Worm (Caenorhabditis elegans) whole organism, early embryonic: ENCODE data around the gene iglr-1.

Source experiments
- B0310.2 ChIP-seq: sonication (generic microtip); optimal IDR thresholded peaks from 2 replicates; lab custom pipeline; 2016; ENCODE audit warnings: mild to moderate bottlenecking, missing genetic modification characterization, missing compliant biosample characterization
- F13C5.2 ChIP-seq: sonication (generic microtip); optimal IDR thresholded peaks from 2 replicates; lab custom pipeline; 2017; ENCODE audit warnings: mild to moderate bottlenecking, missing genetic modification characterization, inconsistent platforms, missing compliant biosample characterization
- aly-1 ChIP-seq: sonication (generic microtip); optimal IDR thresholded peaks from 2 replicates; lab custom pipeline; 2016; ENCODE audit warnings: missing genetic modification characterization, missing compliant biosample characterization
- ama-1 ChIP-seq: fragments of 150-350 bp; optimal IDR thresholded peaks from 2 replicates; lab custom pipeline; 2014
- ceh-13 ChIP-seq: fragments of 200-800 bp; sonication (Bioruptor generic); optimal IDR thresholded peaks from 2 replicates; lab custom pipeline; 2018; ENCODE audit warnings: mild to moderate bottlenecking, missing genetic modification characterization, missing compliant biosample characterization
- ceh-36 ChIP-seq: sonication (generic microtip); optimal IDR thresholded peaks from 2 replicates; lab custom pipeline; 2016; ENCODE audit warnings: missing genetic modification characterization, inconsistent platforms, missing compliant biosample characterization
- ets-7 ChIP-seq: sonication (generic microtip); optimal IDR thresholded peaks from 2 replicates; lab custom pipeline; 2016; ENCODE audit warnings: missing genotype, missing genetic modification characterization, missing compliant biosample characterization
- flt-1 ChIP-seq: fragments of 200-800 bp; sonication (Bioruptor generic); IDR thresholded peaks from 2 replicates; pipeline ENCODE4 v1.3.6; 2022; ENCODE audit warnings: missing genetic modification characterization, missing compliant biosample characterization
- hmbx-1 ChIP-seq: sonication (generic microtip); optimal IDR thresholded peaks from 2 replicates; lab custom pipeline; 2016; ENCODE audit warnings: mild to moderate bottlenecking, missing genetic modification characterization, missing compliant biosample characterization
- hmg-4 ChIP-seq: fragments of 200-800 bp; sonication (Bioruptor generic); optimal IDR thresholded peaks from 2 replicates; lab custom pipeline; 2018; ENCODE audit warnings: mild to moderate bottlenecking, missing genetic modification characterization, missing compliant biosample characterization
- hnd-1 ChIP-seq: sonication (generic microtip); optimal IDR thresholded peaks from 2 replicates; lab custom pipeline; 2016; ENCODE audit warnings: missing genetic modification characterization, missing compliant biosample characterization
- pes-1 ChIP-seq: fragments of 200-800 bp; sonication (Bioruptor generic); IDR thresholded peaks from 2 replicates; pipeline ENCODE4 v1.3.6; 2022; ENCODE audit warnings: missing genetic modification reagents, missing genetic modification characterization, missing compliant biosample characterization
- scrt-1 ChIP-seq: fragments of 200-800 bp; sonication (Bioruptor generic); IDR thresholded peaks from 2 replicates; pipeline ENCODE4 v1.3.6; 2022; ENCODE audit warnings: missing genetic modification characterization, missing compliant biosample characterization
- sea-1 ChIP-seq: fragments of 200-800 bp; sonication (Bioruptor generic); conservative IDR thresholded peaks from 2 replicates; pipeline ENCODE4 v1.3.6; 2022; ENCODE audit warnings: missing genetic modification characterization, missing compliant biosample characterization
- tbx-11 ChIP-seq: fragments of 200-800 bp; sonication (Bioruptor generic); IDR thresholded peaks from 2 replicates; pipeline ENCODE4 v1.3.6; 2022; ENCODE audit warnings: missing genetic modification characterization, missing compliant biosample characterization
- tbx-37 ChIP-seq: fragments of 200-800 bp; sonication (Bioruptor generic); conservative IDR thresholded peaks from 2 replicates; pipeline ENCODE4 v1.3.6; 2022; ENCODE audit warnings: missing genetic modification reagents, missing genetic modification characterization, missing compliant biosample characterization
- tra-4 ChIP-seq: sonication (generic microtip); optimal IDR thresholded peaks from 2 replicates; lab custom pipeline; 2017; ENCODE audit warnings: missing genetic modification characterization, missing compliant biosample characterization

The iglr-1 gene

DNA sequence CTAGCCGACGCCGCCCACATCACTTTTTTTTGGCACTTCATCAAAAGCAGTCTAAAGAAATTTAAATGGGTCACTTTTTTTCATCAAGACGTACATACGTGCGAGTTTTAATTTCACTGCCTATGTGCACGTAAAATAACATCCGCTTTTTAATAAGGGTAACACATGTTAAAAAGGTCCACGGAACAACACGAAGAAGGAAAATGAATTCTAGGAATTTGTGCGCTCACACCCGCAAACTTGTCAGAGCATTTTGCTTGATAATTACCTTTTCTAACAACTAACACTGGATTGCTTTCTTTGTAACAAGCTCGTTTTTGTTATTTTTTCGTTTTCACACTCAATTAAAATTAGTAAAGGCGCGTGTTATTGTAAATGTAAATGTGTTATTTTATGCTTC, 17.5 kb upstream of the iglr-1 start:
- TF ChIP-seq ceh-36 (tag; lab: Kevin White, UChicago) (no peak), sea-1 (GFP tag; lab: Robert Waterston, UW) (no peak)

ce11 chrX:15006847-15007358, 15.7 kb upstream of the iglr-1 start, which contains the start of gene ergi-2:
ergi-2 (minus strand) TSS chrX:15007308.
- TF ChIP-seq F13C5.2 (no peak), tbx-11 (no peak), hmg-4 (GFP tag; lab: Kevin White, UChicago) (no peak), ceh-13 (GFP tag; lab: Kevin White, UChicago) (no peak), tra-4 (tag; lab: Kevin White, UChicago) (no peak), sea-1 (GFP tag; lab: Robert Waterston, UW) (no peak), hnd-1 (tag; lab: Kevin White, UChicago) (no peak), ets-7 (tag; lab: Kevin White, UChicago) (no peak), tbx-37 (GFP tag; lab: Robert Waterston, UW) (no peak)

DNA sequence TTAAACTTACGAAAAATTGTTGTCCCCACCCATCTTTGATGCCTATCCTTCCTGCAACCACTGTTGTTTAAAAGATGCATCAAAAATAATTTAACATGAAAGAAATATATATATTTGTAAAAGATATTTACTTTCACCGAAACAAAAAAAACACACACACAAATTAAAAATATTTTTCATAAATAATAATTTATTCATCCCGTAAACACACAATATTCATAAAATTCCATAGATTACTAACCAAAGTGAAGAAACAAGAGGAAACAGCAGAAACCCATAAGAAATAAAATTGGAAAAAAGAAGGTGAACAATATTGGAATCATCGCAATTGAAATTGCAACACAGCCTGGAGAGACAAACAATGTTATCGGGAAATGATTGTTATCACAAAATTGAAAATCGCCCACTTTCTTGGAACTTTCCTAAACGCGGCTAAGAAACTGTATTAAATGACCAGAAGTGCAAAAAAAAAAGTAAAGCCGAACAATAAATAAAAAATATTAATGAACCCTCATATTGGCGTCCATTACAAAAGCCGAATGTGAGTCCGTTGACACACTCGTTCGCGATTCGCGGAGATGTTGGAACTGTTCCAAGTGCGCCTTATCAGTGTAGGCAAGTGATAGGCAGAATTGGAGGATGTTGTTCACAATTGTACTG, 12.8 kb upstream of the iglr-1 start, which contains the start of gene slc-25A18.1:
slc-25A18.1 (minus strand) TSS at position 51 of the 660 bp plus-strand sequence.
- no peak for TF ChIP-seq tra-4 (tag; lab: Kevin White, UChicago)

DNA sequence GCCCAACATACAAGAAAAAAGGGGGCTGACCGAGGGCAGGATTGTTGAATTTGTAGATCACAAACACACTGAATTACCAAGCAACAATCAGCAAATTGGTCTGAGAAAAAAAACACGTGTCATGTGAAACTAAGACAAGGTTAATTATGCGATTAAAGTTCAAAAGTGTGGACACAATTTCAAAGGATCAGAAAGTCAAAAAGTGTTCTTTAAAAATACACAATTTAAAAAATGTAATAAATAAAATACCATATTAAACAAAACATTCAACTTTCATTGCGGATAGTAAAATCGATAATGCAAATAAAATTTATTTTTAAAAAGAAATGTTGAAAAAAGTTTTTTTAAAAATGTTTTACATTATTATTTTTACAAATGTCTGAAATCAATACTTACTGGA, 7.9 kb upstream of the iglr-1 start, which contains the start of gene cutl-3:
cutl-3 (minus strand) TSS at position 101 of the 400 bp plus-strand sequence.
- TF ChIP-seq tra-4 (tag; lab: Kevin White, UChicago) (no peak), tbx-11 (no peak), hmbx-1 (tag; lab: Kevin White, UChicago) (no peak), hnd-1 (tag; lab: Kevin White, UChicago) (no peak), F13C5.2 (no peak), scrt-1 (GFP tag; lab: Robert Waterston, UW) (no peak), ets-7 (tag; lab: Kevin White, UChicago) (no peak), flt-1 (GFP tag; lab: Robert Waterston, UW) (no peak), aly-1 (tag; lab: Kevin White, UChicago) (no peak), B0310.2 (tag; lab: Kevin White, UChicago) (no peak), ceh-36 (tag; lab: Kevin White, UChicago) (no peak), sea-1 (GFP tag; lab: Robert Waterston, UW) (no peak), hmg-4 (GFP tag; lab: Kevin White, UChicago) (no peak), tbx-37 (GFP tag; lab: Robert Waterston, UW) (no peak), ama-1 (lab: Kevin White, UChicago) (no peak), pes-1 (GFP tag; lab: Robert Waterston, UW) (no peak), ceh-13 (GFP tag; lab: Kevin White, UChicago) (no peak)

- TF ChIP-seq ceh-13 (GFP tag; lab: Kevin White, UChicago) = no peak
- no peak for TF ChIP-seq scrt-1 (GFP tag; lab: Robert Waterston, UW)
- TF ChIP-seq tra-4 (tag; lab: Kevin White, UChicago) = no peak
- no peak for TF ChIP-seq ets-7 (tag; lab: Kevin White, UChicago)
- TF ChIP-seq B0310.2 (tag; lab: Kevin White, UChicago) = no peak
- TF ChIP-seq pes-1 (GFP tag; lab: Robert Waterston, UW) = no peak
- TF ChIP-seq flt-1 (GFP tag; lab: Robert Waterston, UW) = no peak
- no peak for TF ChIP-seq hnd-1 (tag; lab: Kevin White, UChicago)
- no peak for TF ChIP-seq tbx-11
Measured at ce11 chrX:14993744-14994143, 2.6 kb upstream of the iglr-1 start.

- TF ChIP-seq tbx-37 (GFP tag; lab: Robert Waterston, UW) (no peak), F13C5.2 (no peak), ets-7 (tag; lab: Kevin White, UChicago) (no peak), hnd-1 (tag; lab: Kevin White, UChicago) (no peak), scrt-1 (GFP tag; lab: Robert Waterston, UW) (no peak), hmg-4 (GFP tag; lab: Kevin White, UChicago) (no peak), pes-1 (GFP tag; lab: Robert Waterston, UW) (no peak), sea-1 (GFP tag; lab: Robert Waterston, UW) (no peak), ceh-36 (tag; lab: Kevin White, UChicago) (no peak), tbx-11 (no peak), tra-4 (tag; lab: Kevin White, UChicago) (no peak)
Measured at ce11 chrX:14988160-14988559, 3.0 kb downstream of the iglr-1 start.

ce11 chrX:14983274-14983673, 7.9 kb downstream of the iglr-1 start, which contains the start of gene rbg-1:
rbg-1 (plus strand) TSS chrX:14983533.
- TF ChIP-seq ceh-36 (tag; lab: Kevin White, UChicago) (no peak), B0310.2 (tag; lab: Kevin White, UChicago) (no peak), aly-1 (tag; lab: Kevin White, UChicago) (no peak), tra-4 (tag; lab: Kevin White, UChicago) (no peak), ceh-13 (GFP tag; lab: Kevin White, UChicago) (no peak), hmbx-1 (tag; lab: Kevin White, UChicago) (no peak), flt-1 (GFP tag; lab: Robert Waterston, UW) (no peak), ets-7 (tag; lab: Kevin White, UChicago) (no peak), hmg-4 (GFP tag; lab: Kevin White, UChicago) (no peak), ama-1 (lab: Kevin White, UChicago) (no peak)
